Fruit fly (Drosophila melanogaster) whole organism, embryonic: ENCODE data around the gene Gmppb.
A peak's percentile ranks its signal among the peaks of the same experiment; 100 is the strongest.

Source experiments
- ATbp ChIP-seq: fragments of 200-800 bp; sonication (Bioruptor generic); optimal IDR thresholded peaks from 2 replicates; lab custom pipeline; 2017; ENCODE audit warnings: missing biosample characterization, mild to moderate bottlenecking, missing genetic modification characterization, missing genetic modification reagents
- CG10959 ChIP-seq: fragments of 200-800 bp; sonication (Bioruptor generic); IDR thresholded peaks from 2 replicates; pipeline ENCODE4 v1.3.6; 2022; ENCODE audit warnings: missing biosample characterization, missing genetic modification characterization
- CG10979 ChIP-seq: fragments of 200-800 bp; sonication (Bioruptor generic); optimal IDR thresholded peaks from 2 replicates; lab custom pipeline; 2018; ENCODE audit warnings: missing biosample characterization, mild to moderate bottlenecking, missing genetic modification characterization, moderate library complexity
- CG11695 ChIP-seq: fragments of 200-800 bp; sonication (Bioruptor generic); IDR thresholded peaks from 3 replicates; pipeline ENCODE4 v1.3.6; 2022; ENCODE audit warnings: missing biosample characterization, missing genetic modification characterization
- CG11696 ChIP-seq: fragments of 200-800 bp; sonication (Bioruptor generic); IDR thresholded peaks from 2 replicates; pipeline ENCODE4 v1.3.6; 2022; ENCODE audit warnings: missing biosample characterization, missing genetic modification characterization
- CG12942 ChIP-seq: fragments of 200-800 bp; sonication (Bioruptor generic); optimal IDR thresholded peaks from 3 replicates; lab custom pipeline; 2016; ENCODE audit warnings: missing biosample characterization, missing genetic modification characterization
- CG14050 ChIP-seq: fragments of 200-800 bp; sonication (Bioruptor generic); IDR thresholded peaks from 3 replicates; pipeline ENCODE4 v1.3.6; 2022; ENCODE audit warnings: missing biosample characterization, missing genetic modification characterization
- CG15269 ChIP-seq: fragments of 200-800 bp; sonication (Bioruptor generic); optimal IDR thresholded peaks from 2 replicates; lab custom pipeline; 2018; ENCODE audit warnings: missing biosample characterization, mild to moderate bottlenecking, missing genetic modification characterization, moderate library complexity
- CG15601 ChIP-seq: fragments of 200-800 bp; sonication (Bioruptor generic); optimal IDR thresholded peaks from 3 replicates; lab custom pipeline; 2019; ENCODE audit warnings: missing biosample characterization, mild to moderate bottlenecking, missing genetic modification characterization, moderate library complexity
- CG16779 ChIP-seq: fragments of 200-800 bp; sonication (Bioruptor generic); IDR thresholded peaks from 2 replicates; pipeline ENCODE4 v1.3.6; 2022; ENCODE audit warnings: missing biosample characterization, missing genetic modification characterization
- CG17328 ChIP-seq: fragments of 200-800 bp; sonication (Bioruptor generic); IDR thresholded peaks from 2 replicates; pipeline ENCODE4 v1.3.6; 2022; ENCODE audit warnings: missing biosample characterization, missing genetic modification characterization
- CG17361 ChIP-seq: fragments of 200-800 bp; sonication (Bioruptor generic); IDR thresholded peaks from 3 replicates; pipeline ENCODE4 v1.3.6; 2022; ENCODE audit warnings: missing biosample characterization, missing genetic modification characterization
- CG17385 ChIP-seq: fragments of 200-800 bp; sonication (Bioruptor generic); optimal IDR thresholded peaks from 3 replicates; lab custom pipeline; 2018; ENCODE audit warnings: missing biosample characterization, mild to moderate bottlenecking, missing genetic modification characterization
- CG18764 ChIP-seq: fragments of 200-800 bp; sonication (Bioruptor generic); optimal IDR thresholded peaks from 3 replicates; lab custom pipeline; 2016; ENCODE audit warnings: missing biosample characterization, missing genetic modification characterization
- CG34224 ChIP-seq: fragments of 200-800 bp; sonication (Bioruptor generic); IDR thresholded peaks from 3 replicates; pipeline ENCODE4 v1.3.6; 2022; ENCODE audit warnings: missing biosample characterization, missing genetic modification characterization; ENCODE audit not compliant: partially characterized antibody
- CG3995 ChIP-seq: fragments of 200-800 bp; sonication (Bioruptor generic); optimal IDR thresholded peaks from 3 replicates; lab custom pipeline; 2016; ENCODE audit warnings: missing biosample characterization, missing genetic modification characterization
- CG6765 ChIP-seq: fragments of 200-800 bp; sonication (Bioruptor generic); optimal IDR thresholded peaks from 3 replicates; lab custom pipeline; 2017; ENCODE audit warnings: missing biosample characterization, mild to moderate bottlenecking, missing genetic modification characterization
- CG6813 ChIP-seq: fragments of 200-800 bp; sonication (Bioruptor generic); optimal IDR thresholded peaks from 2 replicates; lab custom pipeline; 2017; ENCODE audit warnings: missing biosample characterization, missing genetic modification characterization, mild to moderate bottlenecking, moderate library complexity, missing genetic modification reagents
- CG7271 ChIP-seq: fragments of 200-800 bp; sonication (Bioruptor generic); optimal IDR thresholded peaks from 2 replicates; lab custom pipeline; 2018; ENCODE audit warnings: missing biosample characterization, mild to moderate bottlenecking, missing genetic modification characterization, moderate library complexity
- CG7745 ChIP-seq: fragments of 200-800 bp; sonication (Bioruptor generic); optimal IDR thresholded peaks from 2 replicates; lab custom pipeline; 2018; ENCODE audit warnings: missing biosample characterization, mild to moderate bottlenecking, missing genetic modification characterization, moderate library complexity
- CG9797 ChIP-seq: fragments of 200-800 bp; sonication (Bioruptor generic); optimal IDR thresholded peaks from 3 replicates; lab custom pipeline; 2018; ENCODE audit warnings: missing biosample characterization, mild to moderate bottlenecking, missing genetic modification characterization
- Hand ChIP-seq: fragments of 200-800 bp; sonication (Bioruptor generic); optimal IDR thresholded peaks from 2 replicates; lab custom pipeline; 2017; ENCODE audit warnings: mild to moderate bottlenecking, missing biosample characterization, missing genetic modification reagents, missing genetic modification characterization
- Kr ChIP-seq: fragments of 200-800 bp; sonication (Bioruptor generic); optimal IDR thresholded peaks from 2 replicates; lab custom pipeline; 2017; ENCODE audit warnings: missing biosample characterization, mild to moderate bottlenecking, missing genetic modification characterization
- Oli ChIP-seq: fragments of 200-800 bp; sonication (Bioruptor generic); optimal IDR thresholded peaks from 2 replicates; lab custom pipeline; 2018; ENCODE audit warnings: missing biosample characterization, mild to moderate bottlenecking, missing genetic modification characterization, moderate library complexity
- Optix ChIP-seq: fragments of 200-800 bp; sonication (Bioruptor generic); IDR thresholded peaks from 3 replicates; pipeline ENCODE4 v1.3.6; 2022; ENCODE audit warnings: missing biosample characterization, missing genetic modification characterization
- PHDP ChIP-seq: fragments of 200-800 bp; sonication (Bioruptor generic); optimal IDR thresholded peaks from 3 replicates; lab custom pipeline; 2018; ENCODE audit warnings: missing biosample characterization, mild to moderate bottlenecking, missing genetic modification characterization, moderate library complexity
- Sin3A ChIP-seq: fragments of >200 bp; optimal IDR thresholded peaks from 2 replicates; lab custom pipeline; 2018
- Ssrp ChIP-seq: fragments of 200-800 bp; sonication (Bioruptor generic); optimal IDR thresholded peaks from 2 replicates; lab custom pipeline; 2018; ENCODE audit warnings: missing biosample characterization, mild to moderate bottlenecking, missing genetic modification characterization, moderate library complexity
- abd-A ChIP-seq: fragments of 200-800 bp; sonication (Bioruptor generic); optimal IDR thresholded peaks from 3 replicates; lab custom pipeline; 2019; ENCODE audit warnings: missing biosample characterization, mild to moderate bottlenecking, missing genetic modification characterization, moderate library complexity
- ato ChIP-seq: fragments of 200-800 bp; sonication (Bioruptor generic); IDR thresholded peaks from 2 replicates; pipeline ENCODE4 v1.3.6; 2022; ENCODE audit warnings: missing biosample characterization, missing genetic modification characterization; ENCODE audit not compliant: partially characterized antibody
- az2 ChIP-seq: fragments of 200-800 bp; sonication (Bioruptor generic); optimal IDR thresholded peaks from 3 replicates; lab custom pipeline; 2016; ENCODE audit warnings: missing biosample characterization, missing genetic modification characterization
- caup ChIP-seq: fragments of 200-800 bp; sonication (Bioruptor generic); optimal IDR thresholded peaks from 3 replicates; lab custom pipeline; 2017; ENCODE audit warnings: missing biosample characterization, mild to moderate bottlenecking, missing genetic modification characterization, moderate library complexity; ENCODE audit not compliant: severe bottlenecking
- chinmo ChIP-seq: fragments of 200-800 bp; sonication (Bioruptor generic); IDR thresholded peaks from 4 replicates; pipeline ENCODE4 v1.3.6; 2022; ENCODE audit warnings: missing biosample characterization, missing genetic modification characterization; ENCODE audit not compliant: partially characterized antibody
- chm ChIP-seq: fragments of 200-800 bp; sonication (Bioruptor generic); IDR thresholded peaks from 2 replicates; pipeline ENCODE4 v1.3.6; 2022; ENCODE audit warnings: missing biosample characterization, missing genetic modification characterization
- chn ChIP-seq: fragments of 200-800 bp; sonication (Bioruptor generic); optimal IDR thresholded peaks from 2 replicates; lab custom pipeline; 2016; ENCODE audit warnings: missing biosample characterization, missing genetic modification characterization
- crc ChIP-seq: fragments of 200-800 bp; sonication (Bioruptor generic); optimal IDR thresholded peaks from 2 replicates; lab custom pipeline; 2016; ENCODE audit warnings: missing biosample characterization, missing genetic modification characterization
- dmrt11E ChIP-seq: fragments of 200-800 bp; sonication (Bioruptor generic); optimal IDR thresholded peaks from 3 replicates; lab custom pipeline; 2018; ENCODE audit warnings: missing biosample characterization, mild to moderate bottlenecking, missing genetic modification characterization, moderate library complexity
- dpn ChIP-seq, 2 experiments: fragments of 200-800 bp; sonication (Bioruptor generic); optimal IDR thresholded peaks; 3 replicates each; lab custom pipeline; 2016; ENCODE audit warnings: missing biosample characterization in 2 of 2, missing genetic modification characterization in 2 of 2
- dysf ChIP-seq: fragments of 200-800 bp; sonication (Bioruptor generic); IDR thresholded peaks from 3 replicates; pipeline ENCODE4 v1.3.6; 2022; ENCODE audit warnings: missing biosample characterization, missing genetic modification characterization
- emc ChIP-seq: fragments of 200-800 bp; sonication (Bioruptor generic); optimal IDR thresholded peaks from 2 replicates; lab custom pipeline; 2016; ENCODE audit warnings: missing biosample characterization, missing genetic modification characterization
- gce ChIP-seq: fragments of 200-800 bp; sonication (Bioruptor generic); IDR thresholded peaks from 3 replicates; pipeline ENCODE4 v1.3.6; 2022; ENCODE audit warnings: missing biosample characterization, missing genetic modification characterization
- gem ChIP-seq: fragments of 200-800 bp; sonication (Bioruptor generic); optimal IDR thresholded peaks from 2 replicates; lab custom pipeline; 2019; ENCODE audit warnings: missing biosample characterization, mild to moderate bottlenecking, missing genetic modification characterization, moderate library complexity
- lab ChIP-seq: fragments of 200-800 bp; sonication (Bioruptor generic); optimal IDR thresholded peaks from 3 replicates; lab custom pipeline; 2017; ENCODE audit warnings: missing biosample characterization, missing genetic modification characterization, mild to moderate bottlenecking, moderate library complexity, missing genetic modification reagents
- otp ChIP-seq: fragments of 200-800 bp; sonication (Bioruptor generic); IDR thresholded peaks from 3 replicates; pipeline ENCODE4, ENCODE4 v1.3.6; 2022; ENCODE audit warnings: missing biosample characterization, missing genetic modification characterization
- pb ChIP-seq: fragments of 200-800 bp; sonication (Bioruptor generic); optimal IDR thresholded peaks from 3 replicates; lab custom pipeline; 2016; ENCODE audit warnings: missing biosample characterization, missing genetic modification characterization
- peb ChIP-seq: fragments of 200-800 bp; sonication (Bioruptor generic); IDR thresholded peaks from 2 replicates; pipeline ENCODE4 v1.3.6; 2022; ENCODE audit warnings: missing biosample characterization, missing genetic modification characterization
- sr ChIP-seq: fragments of 200-800 bp; sonication (Bioruptor generic); IDR thresholded peaks from 3 replicates; pipeline ENCODE4 v1.3.6; 2022; ENCODE audit warnings: missing biosample characterization, missing genetic modification characterization
- ssp ChIP-seq: fragments of 200-800 bp; sonication (Bioruptor generic); IDR thresholded peaks from 2 replicates; pipeline ENCODE4 v1.3.6; 2022; ENCODE audit warnings: missing biosample characterization, missing genetic modification characterization
- tna ChIP-seq: fragments of 200-800 bp; sonication (Bioruptor generic); IDR thresholded peaks from 2 replicates; pipeline ENCODE4 v1.3.6; 2022; ENCODE audit warnings: missing biosample characterization, missing genetic modification characterization; ENCODE audit not compliant: partially characterized antibody
- tup ChIP-seq: fragments of 200-800 bp; sonication (Bioruptor generic); optimal IDR thresholded peaks from 2 replicates; lab custom pipeline; 2016; ENCODE audit warnings: missing biosample characterization, mild to moderate bottlenecking, missing genetic modification characterization, moderate library complexity
- zf30C ChIP-seq: fragments of 200-800 bp; sonication (Bioruptor generic); optimal IDR thresholded peaks from 3 replicates; lab custom pipeline; 2018; ENCODE audit warnings: missing biosample characterization, mild to moderate bottlenecking, missing genetic modification characterization

Gmppb gene

dm6 chr3R:4821098-4821605 is 9.9 kb downstream of the Gmppb start, which contains the start of gene CG14657 (continued):
- TF ChIP-seq crc (no peak), CG6813 (no peak), CG6765 (GFP tag; lab: Kevin White, UChicago) (no peak), Sin3A (lab: Kevin White, UChicago) (peak; percentile 75), CG18764 (GFP tag; lab: Kevin White, UChicago) (no peak), tna (peak; percentile 89), Ssrp (tag; lab: Kevin White, UChicago) (no peak), Optix (no peak), sr (no peak), CG3995 (GFP tag; lab: Kevin White, UChicago) (peak; percentile 52), CG12942 (GFP tag; lab: Kevin White, UChicago) (no peak), ato (GFP tag; lab: Robert Waterston, UW) (peak; percentile 93), CG9797 (GFP tag; lab: Kevin White, UChicago) (peak; percentile 87), lab (GFP tag; lab: Kevin White, UChicago) (no peak), PHDP (tag; lab: Kevin White, UChicago) (no peak), caup (no peak), Oli (tag; lab: Kevin White, UChicago) (no peak), chinmo (GFP tag; lab: Robert Waterston, UW) (peak; percentile 90; the same call in 2 of the 4 replicates), chm (GFP tag; lab: Robert Waterston, UW) (no peak), CG17328 (GFP tag; lab: Robert Waterston, UW) (no peak), ATbp (GFP tag; lab: Kevin White, UChicago) (no peak), CG10959 (GFP tag; lab: Robert Waterston, UW) (no peak), CG15269 (no peak), dmrt11E (tag; lab: Kevin White, UChicago) (no peak), CG17361 (GFP tag; lab: Robert Waterston, UW) (peak; percentile 46; the same call in 2 of the 3 replicates), CG17385 (GFP tag; lab: Kevin White, UChicago) (no peak), pb (GFP tag; lab: Kevin White, UChicago) (no peak), CG7745 (tag; lab: Kevin White, UChicago) (no peak), Kr (GFP tag; lab: Kevin White, UChicago) (no peak), CG16779 (no peak), az2 (GFP tag; lab: Kevin White, UChicago) (no peak), dysf (GFP tag; lab: Robert Waterston, UW) (no peak), CG11696 (GFP tag; lab: Robert Waterston, UW) (no peak), emc (GFP tag; lab: Kevin White, UChicago) (no peak), Hand (GFP tag; lab: Kevin White, UChicago) (no peak), tup (no peak), CG11695 (no peak), abd-A (no peak), gce (GFP tag; lab: Robert Waterston, UW) (no peak), peb (GFP tag; lab: Robert Waterston, UW) (no peak), CG7271 (tag; lab: Kevin White, UChicago) (no peak), CG15601 (tag; lab: Kevin White, UChicago) (peak; percentile 40), dpn (GFP tag; optimal IDR thresholded peaks at IDR 0.05; lab: Kevin White, UChicago) (no peak), gem (tag; lab: Kevin White, UChicago) (no peak), CG34224 (GFP tag; lab: Robert Waterston, UW) (peak; percentile 94), chn (GFP tag; lab: Kevin White, UChicago) (no peak), CG10979 (tag; lab: Kevin White, UChicago) (peak; percentile 14), ssp (GFP tag; lab: Robert Waterston, UW) (no peak), CG14050 (GFP tag; lab: Robert Waterston, UW) (no peak), otp (no peak), zf30C (GFP tag; lab: Kevin White, UChicago) (no peak)
